Worm (Caenorhabditis elegans) whole organism, mixed stage, embryonic: Measurements from ENCODE around the gene xpb-1.
A peak's percentile ranks its signal among the peaks of the same experiment; 100 is the strongest.

Source experiments
- bed-3 ChIP-seq: fragments of 200-800 bp; sonication (Bioruptor generic); optimal IDR thresholded peaks from 3 replicates; lab custom pipeline; 2018; ENCODE audit warnings: mild to moderate bottlenecking, missing genetic modification characterization, moderate library complexity, missing compliant biosample characterization
- blmp-1 ChIP-seq: fragments of 150-350 bp; optimal IDR thresholded peaks from 2 replicates; lab custom pipeline; 2014; ENCODE audit warnings: missing biosample characterization, missing genetic modification characterization
- ceh-39 ChIP-seq: fragments of 150-350 bp; optimal IDR thresholded peaks from 2 replicates; lab custom pipeline; 2014; ENCODE audit warnings: missing biosample characterization, missing genetic modification characterization
- ceh-83 ChIP-seq: fragments of 200-800 bp; sonication (Bioruptor generic); optimal IDR thresholded peaks from 2 replicates; lab custom pipeline; 2018; ENCODE audit warnings: mild to moderate bottlenecking, missing genetic modification characterization, missing compliant biosample characterization
- ces-1 ChIP-seq: fragments of 150-350 bp; optimal IDR thresholded peaks from 2 replicates; lab custom pipeline; 2014; ENCODE audit warnings: missing biosample characterization, missing genetic modification reagents, missing genetic modification characterization
- cnd-1 ChIP-seq: fragments of 200-800 bp; sonication (Bioruptor generic); optimal IDR thresholded peaks from 2 replicates; lab custom pipeline; 2018; ENCODE audit warnings: mild to moderate bottlenecking, missing genetic modification characterization, missing compliant biosample characterization
- drap-1 ChIP-seq: fragments of 200-800 bp; sonication (Bioruptor generic); optimal IDR thresholded peaks from 3 replicates; lab custom pipeline; 2018; ENCODE audit warnings: mild to moderate bottlenecking, missing genetic modification characterization, missing compliant biosample characterization
- elt-1 ChIP-seq: sonication (generic microtip); optimal IDR thresholded peaks from 2 replicates; lab custom pipeline; 2017; ENCODE audit warnings: missing genetic modification characterization, mild to moderate bottlenecking, missing compliant biosample characterization, antibody characterized with exemption, moderate library complexity, borderline replicate concordance; ENCODE audit not compliant: insufficient read depth
- elt-3 ChIP-seq: fragments of 150-350 bp; optimal IDR thresholded peaks from 2 replicates; lab custom pipeline; 2014; ENCODE audit warnings: missing biosample characterization, missing genetic modification characterization
- flh-1 ChIP-seq: fragments of 200-800 bp; sonication (Bioruptor generic); optimal IDR thresholded peaks from 2 replicates; lab custom pipeline; 2018; ENCODE audit warnings: mild to moderate bottlenecking, missing genetic modification characterization, moderate library complexity, missing compliant biosample characterization
- ham-2 ChIP-seq: fragments of 200-800 bp; sonication (Bioruptor generic); optimal IDR thresholded peaks from 2 replicates; lab custom pipeline; 2018; ENCODE audit warnings: mild to moderate bottlenecking, missing genetic modification characterization, missing compliant biosample characterization
- hlh-1 ChIP-seq: fragments of 150-350 bp; optimal IDR thresholded peaks from 2 replicates; lab custom pipeline; 2014; ENCODE audit warnings: missing biosample characterization, missing genetic modification reagents, missing genetic modification characterization
- lin-13 ChIP-seq: fragments of 150-350 bp; optimal IDR thresholded peaks from 2 replicates; lab custom pipeline; 2014; ENCODE audit warnings: missing biosample characterization, missing genetic modification characterization
- lsy-2 ChIP-seq: fragments of 150-350 bp; optimal IDR thresholded peaks from 2 replicates; lab custom pipeline; 2014; ENCODE audit warnings: missing biosample characterization, missing genetic modification characterization
- mab-5 ChIP-seq: fragments of 150-350 bp; optimal IDR thresholded peaks from 2 replicates; lab custom pipeline; 2014; ENCODE audit warnings: missing biosample characterization, missing genetic modification characterization
- mep-1 ChIP-seq: fragments of 150-350 bp; optimal IDR thresholded peaks from 2 replicates; lab custom pipeline; 2017; ENCODE audit warnings: missing biosample characterization, missing genetic modification reagents, missing genetic modification characterization, inconsistent platforms
- nhr-2 ChIP-seq: fragments of 150-350 bp; optimal IDR thresholded peaks from 2 replicates; lab custom pipeline; 2014; ENCODE audit warnings: missing biosample characterization, missing genetic modification characterization
- nhr-28 ChIP-seq: fragments of 150-350 bp; optimal IDR thresholded peaks from 2 replicates; lab custom pipeline; 2014; ENCODE audit warnings: missing biosample characterization, missing genetic modification characterization
- sem-2 ChIP-seq: fragments of 200-800 bp; sonication (Bioruptor generic); optimal IDR thresholded peaks from 2 replicates; lab custom pipeline; 2018; ENCODE audit warnings: mild to moderate bottlenecking, missing genetic modification characterization, missing compliant biosample characterization
- snpc-4 ChIP-seq: fragments of 150-350 bp; optimal IDR thresholded peaks from 2 replicates; lab custom pipeline; 2014; ENCODE audit warnings: missing biosample characterization, missing genetic modification characterization
- sptf-1 ChIP-seq: sonication (generic microtip); optimal IDR thresholded peaks from 2 replicates; lab custom pipeline; 2017; ENCODE audit warnings: mild to moderate bottlenecking, missing genetic modification characterization, moderate library complexity, missing compliant biosample characterization
- tbx-8 ChIP-seq: fragments of 200-800 bp; sonication (Bioruptor generic); optimal IDR thresholded peaks from 2 replicates; lab custom pipeline; 2018; ENCODE audit warnings: mild to moderate bottlenecking, missing genetic modification characterization, moderate library complexity, missing compliant biosample characterization
- unc-120 ChIP-seq: sonication (generic microtip); optimal IDR thresholded peaks from 2 replicates; lab custom pipeline; 2017; ENCODE audit warnings: missing genetic modification characterization, missing compliant biosample characterization; ENCODE audit not compliant: poor library complexity, severe bottlenecking
- unc-39 ChIP-seq: fragments of 150-350 bp; optimal IDR thresholded peaks from 2 replicates; lab custom pipeline; 2014; ENCODE audit warnings: missing biosample characterization, missing genetic modification characterization
- unc-62 ChIP-seq: fragments of 150-350 bp; optimal IDR thresholded peaks from 2 replicates; lab custom pipeline; 2014; ENCODE audit warnings: missing biosample characterization, missing genetic modification reagents, missing genetic modification characterization
- zip-8 ChIP-seq: fragments of 150-350 bp; optimal IDR thresholded peaks from 2 replicates; lab custom pipeline; 2014; ENCODE audit warnings: missing biosample characterization, missing genetic modification characterization
- ztf-11 ChIP-seq: fragments of 150-350 bp; optimal IDR thresholded peaks from 2 replicates; lab custom pipeline; 2014; ENCODE audit warnings: missing biosample characterization, missing genetic modification characterization

Gene xpb-1

ce11 chrIII:11496496-11496895 is 30.0 kb upstream of the xpb-1 start, which contains the start of gene Y66D12A.24:
Gene Y66D12A.24 (plus strand): TSS chrIII:11496865.
- no peak for TF ChIP-seq sptf-1
- no peak for TF ChIP-seq sem-2 (GFP tag; lab: Kevin White, UChicago)
- no peak for TF ChIP-seq zip-8 (tag; lab: Kevin White, UChicago)
- no peak for TF ChIP-seq ham-2
- no peak for TF ChIP-seq ces-1 (GFP tag; lab: Kevin White, UChicago)
- TF ChIP-seq hlh-1 (tag; lab: Kevin White, UChicago), result no peak
- TF ChIP-seq tbx-8 (GFP tag; lab: Kevin White, UChicago), result no peak
- no peak for TF ChIP-seq nhr-28 (tag; lab: Kevin White, UChicago)
- no peak for TF ChIP-seq cnd-1 (tag; lab: Kevin White, UChicago)
- TF ChIP-seq ceh-83 (GFP tag; lab: Kevin White, UChicago), result no peak
- no peak for TF ChIP-seq unc-39 (tag; lab: Kevin White, UChicago)
- no peak for TF ChIP-seq blmp-1 (tag; lab: Kevin White, UChicago)
- no peak for TF ChIP-seq lin-13 (tag; lab: Kevin White, UChicago)

ce11 chrIII:11500647-11501046 is 25.8 kb upstream of the xpb-1 start, which contains the start of gene nars-2:
Gene nars-2 (minus strand): TSS chrIII:11500747.
- TF ChIP-seq ham-2 (no peak), lsy-2 (no peak), sem-2 (GFP tag; lab: Kevin White, UChicago) (no peak), mep-1 (tag; lab: Kevin White, UChicago) (no peak), bed-3 (no peak), nhr-2 (tag; lab: Kevin White, UChicago) (no peak)

- TF ChIP-seq ceh-39, result no peak
These were observed 23.7 kb upstream of the xpb-1 start, which contains the start of gene tin-10 for ce11 chrIII:11502753-11503152. Gene tin-10 (minus strand): TSS chrIII:11502853.

ce11 chrIII:11505213-11505612 is 21.2 kb upstream of the xpb-1 start, which contains the start of the genes Y66D12A.21 and spe-6:
Gene Y66D12A.21 (minus strand): TSS chrIII:11505302.
Gene spe-6 (plus strand): TSS chrIII:11505488.
- peak; percentile 23 for TF ChIP-seq mep-1 (tag; lab: Kevin White, UChicago)
- TF ChIP-seq nhr-28 (tag; lab: Kevin White, UChicago), result no peak
- TF ChIP-seq cnd-1 (tag; lab: Kevin White, UChicago), result no peak
- TF ChIP-seq flh-1 (GFP tag; lab: Kevin White, UChicago), result no peak
- TF ChIP-seq elt-3 (tag; lab: Kevin White, UChicago), result no peak
- TF ChIP-seq ces-1 (GFP tag; lab: Kevin White, UChicago), result peak; percentile 22

- TF ChIP-seq elt-1 (tag; lab: Kevin White, UChicago), result no peak
- TF ChIP-seq unc-62, result no peak
- TF ChIP-seq drap-1 (GFP tag; lab: Kevin White, UChicago), result no peak
- no peak for TF ChIP-seq snpc-4 (tag; lab: Kevin White, UChicago)
- TF ChIP-seq flh-1 (GFP tag; lab: Kevin White, UChicago), result no peak
- no peak for TF ChIP-seq sptf-1
- no peak for TF ChIP-seq unc-39 (tag; lab: Kevin White, UChicago)
- TF ChIP-seq bed-3, result no peak
These were observed 20.8 kb upstream of the xpb-1 start for ce11 chrIII:11505621-11506020.

- no peak for TF ChIP-seq drap-1 (GFP tag; lab: Kevin White, UChicago)
These were observed 17.6 kb upstream of the xpb-1 start, which contains the start of gene Y66D12A.19 for ce11 chrIII:11508816-11509215. Gene Y66D12A.19 (plus strand): TSS chrIII:11509081.

ce11 chrIII:11510120-11510519 is 16.3 kb upstream of the xpb-1 start:
- TF ChIP-seq elt-1 (tag; lab: Kevin White, UChicago) (no peak), ham-2 (no peak), lsy-2 (no peak), elt-3 (tag; lab: Kevin White, UChicago) (no peak), unc-120 (tag; lab: Kevin White, UChicago) (no peak), mab-5 (tag; lab: Kevin White, UChicago) (no peak), ztf-11 (no peak), blmp-1 (tag; lab: Kevin White, UChicago) (no peak), ces-1 (GFP tag; lab: Kevin White, UChicago) (no peak), ceh-83 (GFP tag; lab: Kevin White, UChicago) (no peak), nhr-2 (tag; lab: Kevin White, UChicago) (no peak), ceh-39 (no peak), tbx-8 (GFP tag; lab: Kevin White, UChicago) (no peak), lin-13 (tag; lab: Kevin White, UChicago) (no peak), snpc-4 (tag; lab: Kevin White, UChicago) (no peak)
